Worm (Caenorhabditis elegans) whole organism, young adult: Measurements from ENCODE around the gene F08B4.8.

Source experiments
- B0035.1 ChIP-seq: sonication (generic microtip); optimal IDR thresholded peaks from 2 replicates; lab custom pipeline; 2016; ENCODE audit warnings: missing genetic modification characterization, mild to moderate bottlenecking, missing compliant biosample characterization, missing genotype, missing genetic modification reagents
- B0336.3 ChIP-seq: fragments of 200-800 bp; sonication (Bioruptor generic); IDR thresholded peaks from 2 replicates; pipeline ENCODE4 v1.3.6; 2022; ENCODE audit warnings: missing genetic modification characterization, missing compliant biosample characterization
- D2030.7 ChIP-seq: fragments of 200-800 bp; sonication (Bioruptor generic); IDR thresholded peaks from 2 replicates; pipeline ENCODE4 v1.3.6; 2022; ENCODE audit warnings: missing genetic modification reagents, missing genetic modification characterization, missing compliant biosample characterization
- F33H1.4 ChIP-seq: fragments of 200-800 bp; sonication (Bioruptor generic); IDR thresholded peaks from 2 replicates; pipeline ENCODE4 v1.3.6; 2022; ENCODE audit warnings: missing genetic modification reagents, missing genetic modification characterization, missing compliant biosample characterization
- T26A5.8 ChIP-seq: sonication (generic microtip); optimal IDR thresholded peaks from 2 replicates; lab custom pipeline; 2016; ENCODE audit warnings: missing genetic modification characterization, missing compliant biosample characterization
- attf-3 ChIP-seq: fragments of 200-800 bp; sonication (Bioruptor generic); conservative IDR thresholded peaks from 2 replicates; pipeline ENCODE4 v1.3.6; 2022; ENCODE audit warnings: missing genetic modification reagents, missing genetic modification characterization, missing compliant biosample characterization
- die-1 ChIP-seq: sonication (generic microtip); optimal IDR thresholded peaks from 2 replicates; lab custom pipeline; 2016; ENCODE audit warnings: missing genotype, mild to moderate bottlenecking, missing genetic modification characterization, missing compliant biosample characterization
- dpl-1 ChIP-seq: fragments of 150-350 bp; optimal IDR thresholded peaks from 2 replicates; lab custom pipeline; 2014; ENCODE audit warnings: missing biosample characterization, missing genetic modification reagents, missing genetic modification characterization
- efl-1 ChIP-seq: fragments of 150-350 bp; optimal IDR thresholded peaks from 2 replicates; lab custom pipeline; 2014; ENCODE audit warnings: missing biosample characterization, missing genetic modification reagents, missing genetic modification characterization
- hmg-1.2 ChIP-seq: fragments of 200-800 bp; sonication (Bioruptor generic); IDR thresholded peaks from 2 replicates; pipeline ENCODE4 v1.3.6; 2022; ENCODE audit warnings: missing genetic modification reagents, missing genetic modification characterization, missing compliant biosample characterization
- lsl-1 ChIP-seq: fragments of 200-800 bp; sonication (Bioruptor generic); optimal IDR thresholded peaks from 2 replicates; lab custom pipeline; 2018; ENCODE audit warnings: mild to moderate bottlenecking, missing genetic modification characterization, moderate library complexity, missing compliant biosample characterization
- madf-6 ChIP-seq: fragments of 200-800 bp; sonication (Bioruptor generic); IDR thresholded peaks from 2 replicates; pipeline ENCODE4 v1.3.6; 2022; ENCODE audit warnings: missing genetic modification reagents, missing genetic modification characterization, missing compliant biosample characterization
- madf-8 ChIP-seq: fragments of 200-800 bp; sonication (Bioruptor generic); conservative IDR thresholded peaks from 2 replicates; pipeline ENCODE4 v1.3.6; 2022; ENCODE audit warnings: missing genetic modification reagents, missing genetic modification characterization, missing compliant biosample characterization
- sptf-2 ChIP-seq: fragments of 200-800 bp; sonication (Bioruptor generic); optimal IDR thresholded peaks from 2 replicates; lab custom pipeline; 2018; ENCODE audit warnings: mild to moderate bottlenecking, missing genetic modification characterization, missing compliant biosample characterization
- unc-62 ChIP-seq: fragments of 150-350 bp; optimal IDR thresholded peaks from 2 replicates; lab custom pipeline; 2014; ENCODE audit warnings: missing biosample characterization, missing genetic modification reagents, missing genetic modification characterization
- xnd-1 ChIP-seq: sonication (generic microtip); optimal IDR thresholded peaks from 2 replicates; lab custom pipeline; 2016; ENCODE audit warnings: missing genotype, missing genetic modification reagents, missing genetic modification characterization, missing compliant biosample characterization
- ztf-25 ChIP-seq: fragments of 200-800 bp; sonication (Bioruptor generic); IDR thresholded peaks from 2 replicates; pipeline ENCODE4 v1.3.6; 2022; ENCODE audit warnings: missing genetic modification reagents, missing genetic modification characterization, missing compliant biosample characterization

Gene F08B4.8

ce11 chrIV:8724907-8725306, 47.5 kb downstream of the F08B4.8 start:
- TF ChIP-seq sptf-2 (GFP tag; lab: Kevin White, UChicago) (no peak), D2030.7 (GFP tag; lab: Robert Waterston, UW) (0 out of 2 replicates have a peak, but pooled peaks have one; percentile 35), B0336.3 (GFP tag; lab: Robert Waterston, UW) (no peak), ztf-25 (GFP tag; lab: Robert Waterston, UW) (no peak), madf-8 (peak; percentile 82), unc-62 (GFP tag; lab: Kevin White, UChicago) (no peak), F33H1.4 (GFP tag; lab: Robert Waterston, UW) (peak; percentile 83), T26A5.8 (tag; lab: Kevin White, UChicago) (no peak), lsl-1 (GFP tag; lab: Kevin White, UChicago) (peak; percentile 78), hmg-1.2 (no peak), xnd-1 (tag; lab: Kevin White, UChicago) (peak; percentile 59), madf-6 (peak; percentile 87), die-1 (no peak), dpl-1 (GFP tag; lab: Kevin White, UChicago) (peak; percentile 22), efl-1 (GFP tag; lab: Kevin White, UChicago) (peak; percentile 44)

ce11 chrIV:8725345-8725744, 47.9 kb downstream of the F08B4.8 start, which contains the start of gene pgm-3:
Gene pgm-3, plus strand, starts transcription at chrIV:8725722.
- TF ChIP-seq attf-3 (GFP tag; lab: Robert Waterston, UW): peak; percentile 75
- TF ChIP-seq B0035.1: no peak
